Worm (Caenorhabditis elegans) whole organism, L2 larva: ENCODE data around the gene clec-221.
A peak's percentile ranks its signal among the peaks of the same experiment; 100 is the strongest.

Source experiments
- C34F6.9 ChIP-seq: fragments of 150-350 bp; optimal IDR thresholded peaks from 2 replicates; lab custom pipeline; 2014; ENCODE audit warnings: missing biosample characterization, missing genetic modification characterization
- F13H6.1 ChIP-seq: sonication (generic microtip); optimal IDR thresholded peaks from 2 replicates; lab custom pipeline; 2016; ENCODE audit warnings: missing genetic modification characterization, missing compliant biosample characterization
- R02D3.7 ChIP-seq: fragments of 150-350 bp; optimal IDR thresholded peaks from 2 replicates; lab custom pipeline; 2014; ENCODE audit warnings: missing biosample characterization, missing genetic modification characterization
- Y55F3AM.14 ChIP-seq: fragments of 200-800 bp; sonication (Bioruptor generic); optimal IDR thresholded peaks from 2 replicates; lab custom pipeline; 2018; ENCODE audit warnings: mild to moderate bottlenecking, missing genetic modification characterization, missing compliant biosample characterization
- ZK546.5 ChIP-seq: sonication (generic microtip); optimal IDR thresholded peaks from 2 replicates; lab custom pipeline; 2017; ENCODE audit warnings: missing biosample characterization, missing genetic modification characterization
- alr-1 ChIP-seq: fragments of 150-350 bp; optimal IDR thresholded peaks from 2 replicates; lab custom pipeline; 2014; ENCODE audit warnings: missing biosample characterization, missing genetic modification characterization
- aly-2 ChIP-seq: fragments of 150-350 bp; optimal IDR thresholded peaks from 2 replicates; lab custom pipeline; 2014; ENCODE audit warnings: missing biosample characterization, missing genetic modification characterization
- ama-1 ChIP-seq: fragments of 150-350 bp; optimal IDR thresholded peaks from 2 replicates; lab custom pipeline; 2018; ENCODE audit warnings: inconsistent platforms
- blmp-1 ChIP-seq: sonication (generic microtip); optimal IDR thresholded peaks from 2 replicates; lab custom pipeline; 2017; ENCODE audit warnings: missing genetic modification characterization, mild to moderate bottlenecking, missing compliant biosample characterization, antibody characterized with exemption, moderate library complexity; ENCODE audit not compliant: insufficient read depth
- ceh-16 ChIP-seq: fragments of 150-350 bp; optimal IDR thresholded peaks from 2 replicates; lab custom pipeline; 2014; ENCODE audit warnings: missing biosample characterization, missing genetic modification characterization
- ceh-82 ChIP-seq: fragments of 150-350 bp; optimal IDR thresholded peaks from 2 replicates; lab custom pipeline; 2014; ENCODE audit warnings: missing biosample characterization, missing genetic modification characterization
- crh-2 ChIP-seq: sonication (generic microtip); optimal IDR thresholded peaks from 2 replicates; lab custom pipeline; 2017; ENCODE audit warnings: missing biosample characterization, missing genetic modification characterization
- dmd-4 ChIP-seq: sonication (generic microtip); optimal IDR thresholded peaks from 2 replicates; lab custom pipeline; 2017; ENCODE audit warnings: missing biosample characterization, missing genetic modification characterization
- egl-27 ChIP-seq: sonication (generic microtip); optimal IDR thresholded peaks from 3 replicates; lab custom pipeline; 2017; ENCODE audit warnings: missing biosample characterization, missing genetic modification reagents, missing genetic modification characterization
- elt-1 ChIP-seq: fragments of 150-350 bp; optimal IDR thresholded peaks from 2 replicates; lab custom pipeline; 2014; ENCODE audit warnings: missing biosample characterization, missing genetic modification characterization
- elt-3 ChIP-seq: sonication (generic microtip); optimal IDR thresholded peaks from 2 replicates; lab custom pipeline; 2017; ENCODE audit warnings: missing biosample characterization, missing genetic modification characterization
- fos-1 ChIP-seq: fragments of 150-350 bp; optimal IDR thresholded peaks from 2 replicates; lab custom pipeline; 2014; ENCODE audit warnings: missing biosample characterization, missing genetic modification characterization
- gmeb-1 ChIP-seq: fragments of 150-350 bp; optimal IDR thresholded peaks from 2 replicates; lab custom pipeline; 2014; ENCODE audit warnings: missing biosample characterization, missing genetic modification characterization
- lin-11 ChIP-seq: fragments of 150-350 bp; sonication (generic microtip); optimal IDR thresholded peaks from 2 replicates; lab custom pipeline; 2014; ENCODE audit warnings: missing biosample characterization, missing genetic modification characterization, inconsistent platforms, mixed read lengths
- lin-13 ChIP-seq: fragments of 150-350 bp; optimal IDR thresholded peaks from 2 replicates; lab custom pipeline; 2014; ENCODE audit warnings: missing biosample characterization, missing genetic modification reagents, missing genetic modification characterization
- lin-39 ChIP-seq: fragments of 150-350 bp; optimal IDR thresholded peaks from 2 replicates; lab custom pipeline; 2014; ENCODE audit warnings: missing biosample characterization, missing genetic modification reagents, missing genetic modification characterization
- lsy-2 ChIP-seq, 2 experiments: fragments of 150-350 bp in 1 of 2; sonication (generic microtip) in 1 of 2; optimal IDR thresholded peaks; 2 replicates each; lab custom pipeline; 2014 to 2017; ENCODE audit warnings: missing biosample characterization in 2 of 2, missing genetic modification characterization in 2 of 2
- mab-5 ChIP-seq: fragments of 150-350 bp; optimal IDR thresholded peaks from 2 replicates; lab custom pipeline; 2014; ENCODE audit warnings: missing biosample characterization, missing genetic modification characterization
- mbf-1 ChIP-seq: sonication (generic microtip); optimal IDR thresholded peaks from 2 replicates; lab custom pipeline; 2017; ENCODE audit warnings: missing biosample characterization, missing genetic modification characterization
- mdl-1 ChIP-seq, 2 experiments: fragments of 150-350 bp in 1 of 2; sonication (generic microtip) in 1 of 2; optimal IDR thresholded peaks; 2 replicates each; lab custom pipeline; 2017; ENCODE audit warnings: missing biosample characterization in 2 of 2, missing genetic modification characterization in 2 of 2
- nhr-10 ChIP-seq: sonication (generic microtip); optimal IDR thresholded peaks from 2 replicates; lab custom pipeline; 2017; ENCODE audit warnings: missing biosample characterization, missing genetic modification characterization
- nhr-11 ChIP-seq: fragments of 150-350 bp; optimal IDR thresholded peaks from 2 replicates; lab custom pipeline; 2014; ENCODE audit warnings: missing biosample characterization, missing genetic modification characterization
- nhr-12 ChIP-seq: fragments of 150-350 bp; optimal IDR thresholded peaks from 2 replicates; lab custom pipeline; 2014; ENCODE audit warnings: missing biosample characterization, missing genetic modification characterization
- nhr-129 ChIP-seq: fragments of 150-350 bp; optimal IDR thresholded peaks from 2 replicates; lab custom pipeline; 2014; ENCODE audit warnings: missing biosample characterization, missing genetic modification characterization
- nhr-21 ChIP-seq: fragments of 150-350 bp; optimal IDR thresholded peaks from 2 replicates; lab custom pipeline; 2014; ENCODE audit warnings: missing biosample characterization, missing genetic modification characterization
- nhr-23 ChIP-seq: fragments of 150-350 bp; optimal IDR thresholded peaks from 2 replicates; lab custom pipeline; 2014; ENCODE audit warnings: missing biosample characterization, missing genetic modification reagents, missing genetic modification characterization
- nhr-237 ChIP-seq: fragments of 150-350 bp; optimal IDR thresholded peaks from 2 replicates; lab custom pipeline; 2014; ENCODE audit warnings: missing biosample characterization, missing genetic modification characterization
- nhr-25 ChIP-seq: fragments of 150-350 bp; sonication (generic microtip); optimal IDR thresholded peaks from 3 replicates; lab custom pipeline; 2014; ENCODE audit warnings: missing biosample characterization, missing genetic modification characterization
- nhr-6 ChIP-seq: fragments of 150-350 bp; optimal IDR thresholded peaks from 2 replicates; lab custom pipeline; 2014; ENCODE audit warnings: missing biosample characterization, missing genetic modification characterization
- nhr-77 ChIP-seq: fragments of 150-350 bp; optimal IDR thresholded peaks from 2 replicates; lab custom pipeline; 2014; ENCODE audit warnings: missing biosample characterization, missing genetic modification characterization
- peb-1 ChIP-seq: fragments of 150-350 bp; optimal IDR thresholded peaks from 2 replicates; lab custom pipeline; 2014; ENCODE audit warnings: missing biosample characterization, missing genetic modification characterization
- sem-4 ChIP-seq: fragments of 150-350 bp; optimal IDR thresholded peaks from 2 replicates; lab custom pipeline; 2014; ENCODE audit warnings: missing biosample characterization, missing genetic modification reagents, missing genetic modification characterization
- skn-1 ChIP-seq: sonication (generic microtip); optimal IDR thresholded peaks from 2 replicates; lab custom pipeline; 2017; ENCODE audit warnings: missing biosample characterization, missing genetic modification characterization
- sma-3 ChIP-seq: sonication (generic microtip); optimal IDR thresholded peaks from 2 replicates; lab custom pipeline; 2016; ENCODE audit warnings: missing genetic modification reagents, missing genetic modification characterization, missing compliant biosample characterization
- sma-9 ChIP-seq, 2 experiments: fragments of 150-350 bp in 1 of 2; sonication (generic microtip) in 1 of 2; optimal IDR thresholded peaks; 2 replicates each; lab custom pipeline; 2014 to 2016; ENCODE audit warnings: missing genetic modification characterization in 2 of 2, mild to moderate bottlenecking in 1 of 2, missing biosample characterization in 1 of 2, missing compliant biosample characterization in 1 of 2, missing genetic modification reagents in 1 of 2, moderate library complexity in 1 of 2
- snpc-4 ChIP-seq: fragments of 150-350 bp; optimal IDR thresholded peaks from 2 replicates; lab custom pipeline; 2014; ENCODE audit warnings: missing biosample characterization, missing genetic modification characterization
- unc-39 ChIP-seq: fragments of 150-350 bp; optimal IDR thresholded peaks from 2 replicates; lab custom pipeline; 2014; ENCODE audit warnings: missing biosample characterization, missing genetic modification characterization
- unc-55 ChIP-seq: fragments of 150-350 bp; sonication (generic microtip); optimal IDR thresholded peaks from 3 replicates; lab custom pipeline; 2014; ENCODE audit warnings: missing biosample characterization, missing genetic modification reagents, missing genetic modification characterization
- unc-62 ChIP-seq: fragments of 150-350 bp; optimal IDR thresholded peaks from 2 replicates; lab custom pipeline; 2014; ENCODE audit warnings: missing biosample characterization, missing genetic modification reagents, missing genetic modification characterization
- zag-1 ChIP-seq: fragments of 150-350 bp; optimal IDR thresholded peaks from 2 replicates; lab custom pipeline; 2014; ENCODE audit warnings: missing biosample characterization, missing genetic modification characterization
- ztf-1 ChIP-seq: fragments of 200-800 bp; sonication (Bioruptor generic); conservative IDR thresholded peaks from 2 replicates; pipeline ENCODE4 v1.3.6; 2022; ENCODE audit warnings: missing genetic modification characterization, missing compliant biosample characterization
- ztf-11 ChIP-seq: sonication (generic microtip); optimal IDR thresholded peaks from 2 replicates; lab custom pipeline; 2017; ENCODE audit warnings: missing biosample characterization, missing genetic modification characterization
- ztf-4 ChIP-seq: fragments of 150-350 bp; optimal IDR thresholded peaks from 2 replicates; lab custom pipeline; 2014; ENCODE audit warnings: missing biosample characterization, missing genetic modification characterization

The clec-221 gene

ce11 chrV:10954334-10954733 is at the start of gene clec-221:
Gene clec-221 (minus strand): TSS chrV:10954434.
- TF ChIP-seq nhr-11 (no peak), F13H6.1 (tag; lab: Kevin White, UChicago) (no peak), nhr-129 (tag; lab: Kevin White, UChicago) (no peak), elt-1 (no peak), R02D3.7 (tag; lab: Kevin White, UChicago) (no peak), ceh-16 (tag; lab: Kevin White, UChicago) (no peak), sem-4 (tag; lab: Kevin White, UChicago) (no peak), lin-13 (GFP tag; lab: Kevin White, UChicago) (no peak), ceh-82 (no peak), ztf-11 (tag; lab: Kevin White, UChicago) (no peak)

ce11 chrV:11002434-11002833 is 48.2 kb upstream of the clec-221 start, which contains the start of gene F53B7.4:
Gene F53B7.4 (minus strand): TSS chrV:11002534.
- no peak for TF ChIP-seq unc-39 (tag; lab: Kevin White, UChicago)
- TF ChIP-seq sem-4 (tag; lab: Kevin White, UChicago) = no peak
- no peak for TF ChIP-seq skn-1 (tag; lab: Kevin White, UChicago)

ce11 chrV:11000650-11001049 is 46.4 kb upstream of the clec-221 start, which contains the start of gene isy-1:
Gene isy-1 (minus strand): TSS chrV:11000699.
- TF ChIP-seq Y55F3AM.14 (GFP tag; lab: Kevin White, UChicago) (no peak), nhr-23 (tag; lab: Kevin White, UChicago) (no peak), nhr-25 (tag; lab: Kevin White, UChicago) (no peak), fos-1 (tag; lab: Kevin White, UChicago) (peak; percentile 38), ztf-11 (tag; lab: Kevin White, UChicago) (no peak), elt-3 (no peak), snpc-4 (tag; lab: Kevin White, UChicago) (peak; percentile 57), sma-3 (peak; percentile 41), aly-2 (tag; lab: Kevin White, UChicago) (no peak), ceh-16 (tag; lab: Kevin White, UChicago) (no peak), nhr-6 (tag; lab: Kevin White, UChicago) (no peak), lsy-2 (tag; optimal IDR thresholded peaks at IDR 0.05; lab: Kevin White, UChicago) (peak; percentile 18 to 86), dmd-4 (tag; lab: Kevin White, UChicago) (no peak), ztf-4 (tag; lab: Kevin White, UChicago) (no peak), mbf-1 (tag; lab: Kevin White, UChicago) (no peak), lin-13 (GFP tag; lab: Kevin White, UChicago) (peak; percentile 75), ceh-82 (no peak), alr-1 (tag; lab: Kevin White, UChicago) (no peak), unc-55 (GFP tag; lab: Kevin White, UChicago) (peak; percentile 91), mab-5 (tag; lab: Kevin White, UChicago) (peak; percentile 52), egl-27 (tag; lab: Kevin White, UChicago) (no peak), unc-39 (tag; lab: Kevin White, UChicago) (no peak), nhr-21 (tag; lab: Kevin White, UChicago) (peak; percentile 50), gmeb-1 (tag; lab: Kevin White, UChicago) (peak; percentile 96), skn-1 (tag; lab: Kevin White, UChicago) (no peak), peb-1 (no peak), lin-39 (tag; lab: Kevin White, UChicago) (no peak), ztf-1 (GFP tag; lab: Robert Waterston, UW) (no peak), nhr-10 (tag; lab: Kevin White, UChicago) (no peak), crh-2 (tag; lab: Kevin White, UChicago) (peak; percentile 79), sem-4 (tag; lab: Kevin White, UChicago) (no peak), R02D3.7 (tag; lab: Kevin White, UChicago) (no peak), mdl-1 (tag; optimal IDR thresholded peaks at IDR 0.05; lab: Kevin White, UChicago) (no peak), nhr-11 (no peak), blmp-1 (tag; lab: Kevin White, UChicago) (peak; percentile 48), nhr-12 (tag; lab: Kevin White, UChicago) (no peak), ama-1 (lab: Kevin White, UChicago) (no peak), C34F6.9 (tag; lab: Kevin White, UChicago) (peak; percentile 95), nhr-77 (tag; lab: Kevin White, UChicago) (no peak), F13H6.1 (tag; lab: Kevin White, UChicago) (peak; percentile 32), sma-9 (GFP tag; optimal IDR thresholded peaks at IDR 0.05; lab: Kevin White, UChicago) (peak; percentile 86), sma-9 (tag; optimal IDR thresholded peaks at IDR 0.05; lab: Kevin White, UChicago) (no peak), ZK546.5 (tag; lab: Kevin White, UChicago) (peak; percentile 6), zag-1 (tag; lab: Kevin White, UChicago) (no peak), nhr-129 (tag; lab: Kevin White, UChicago) (peak; percentile 58), elt-1 (no peak), unc-62 (GFP tag; lab: Kevin White, UChicago) (no peak), lin-11 (tag; lab: Kevin White, UChicago) (no peak), nhr-237 (tag; lab: Kevin White, UChicago) (no peak)
